Worm (Caenorhabditis elegans) whole organism, L3 larva: ENCODE results near the gene dhhc-1.

ENCODE experiments used
- elt-2 ChIP-seq: sonication (generic microtip); optimal IDR thresholded peaks from 2 replicates; lab custom pipeline; 2016; ENCODE audit warnings: missing genetic modification reagents, mild to moderate bottlenecking, missing genetic modification characterization, missing compliant biosample characterization
- ztf-11 ChIP-seq: fragments of 150-350 bp; optimal IDR thresholded peaks from 2 replicates; lab custom pipeline; 2014; ENCODE audit warnings: missing biosample characterization, missing genetic modification characterization

DNA sequence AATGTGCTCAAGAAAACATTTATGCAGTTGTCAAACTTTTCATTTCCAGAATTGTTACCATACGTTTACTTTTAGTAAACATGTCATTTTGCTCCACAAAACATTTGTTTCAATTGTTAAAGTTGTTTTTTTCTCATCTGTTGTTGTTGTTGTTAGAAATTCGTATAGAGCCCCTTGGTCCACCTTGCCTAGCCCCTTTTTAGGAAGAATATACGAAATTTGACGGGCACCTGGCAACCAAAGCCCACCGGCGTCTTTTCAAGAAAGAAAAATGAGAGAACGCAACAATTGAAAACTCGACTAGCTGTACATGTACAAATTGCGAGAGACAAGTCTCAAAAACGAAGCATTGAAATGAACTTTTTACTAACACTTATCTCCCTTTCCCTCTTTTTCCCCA is 15.8 kb downstream of the dhhc-1 start, which contains the start of gene F09B12.5:
- no peak for TF ChIP-seq elt-2 (tag; lab: Kevin White, UChicago)
- TF ChIP-seq ztf-11 (tag; lab: Kevin White, UChicago) = no peak
